Fruit fly (Drosophila melanogaster): ENCODE measurements around the gene CG2656.
A peak's percentile ranks its signal among the peaks of the same experiment; 100 is the strongest.

The CG2656 gene

dm6 chr3R:7124109-7124639 is 20.4 kb upstream of the CG2656 start, which contains the start of the genes Alh and CG10098 (continued):
- peak; percentile 87 for TF ChIP-seq CG8944 (GFP tag; optimal IDR thresholded peaks at IDR 0.05)
- TF ChIP-seq Fer1 (GFP tag; optimal IDR thresholded peaks at IDR 0.05) = peak; percentile 45
- TF ChIP-seq CG11456 (GFP tag; IDR thresholded peaks at IDR 0.05) = peak; percentile 87
- no peak for TF ChIP-seq odd (GFP tag; optimal IDR thresholded peaks at IDR 0.05)
- peak; percentile 95 for TF ChIP-seq mam (GFP tag; optimal IDR thresholded peaks at IDR 0.05)
- TF ChIP-seq CG11504 (tag; optimal IDR thresholded peaks at IDR 0.05) = peak; percentile 80
- TF ChIP-seq Hr78 (GFP tag; optimal IDR thresholded peaks at IDR 0.05) = peak in 1 of 2 experiments; percentile 53
- peak; percentile 75 for TF ChIP-seq CG10147 (GFP tag; optimal IDR thresholded peaks at IDR 0.05)
- peak; percentile 91 for TF ChIP-seq dpn (GFP tag; optimal IDR thresholded peaks at IDR 0.05)
- TF ChIP-seq Ravus (GFP tag; IDR thresholded peaks at IDR 0.05) = peak; percentile 52
- peak; percentile 64 for TF ChIP-seq Bdp1 (GFP tag; optimal IDR thresholded peaks at IDR 0.05)
- peak; percentile 71 for TF ChIP-seq Usf (GFP tag; optimal IDR thresholded peaks at IDR 0.05)
- peak; percentile 70 for TF ChIP-seq CG17385 (GFP tag; optimal IDR thresholded peaks at IDR 0.05)
- TF ChIP-seq en (GFP tag; optimal IDR thresholded peaks at IDR 0.05) = peak; percentile 55
- peak; percentile 69 for TF ChIP-seq Bgb (GFP tag; IDR thresholded peaks at IDR 0.05; ENCODE audit: partially characterized antibody)
- peak; percentile 81 for TF ChIP-seq dysf (GFP tag; IDR thresholded peaks at IDR 0.05)
- TF ChIP-seq Sin3A (optimal IDR thresholded peaks at IDR 0.05) = peak; percentile 90
- TF ChIP-seq CG6813 (GFP tag; optimal IDR thresholded peaks at IDR 0.05) = peak; percentile 10
- TF ChIP-seq CG5245 (GFP tag; optimal IDR thresholded peaks at IDR 0.05) = peak; percentile 68
- peak; percentile 86 for TF ChIP-seq sug (tag; optimal IDR thresholded peaks at IDR 0.05)
- TF ChIP-seq CG1529 (GFP tag; optimal IDR thresholded peaks at IDR 0.05) = peak; percentile 62
- peak; percentile 5 for TF ChIP-seq TFAM (GFP tag; optimal IDR thresholded peaks at IDR 0.05)
- peak; percentile 55 for TF ChIP-seq CG1603 (tag; optimal IDR thresholded peaks at IDR 0.05)
- peak; percentile 75 for TF ChIP-seq Hmx (GFP tag; optimal IDR thresholded peaks at IDR 0.05)
- TF ChIP-seq Bteb2 (GFP tag; optimal IDR thresholded peaks at IDR 0.05) = peak; percentile 74
- TF ChIP-seq CG3847 (GFP tag; IDR thresholded peaks at IDR 0.05) = peak; percentile 82
- no peak for TF ChIP-seq sqz (GFP tag; optimal IDR thresholded peaks at IDR 0.05)
- TF ChIP-seq Awh (GFP tag; IDR thresholded peaks at IDR 0.05) = peak; percentile 59
- TF ChIP-seq toy (GFP tag; IDR thresholded peaks at IDR 0.05) = 0 out of 2 replicates have a peak, but pooled peaks have one; percentile 45
- TF ChIP-seq mld (GFP tag; IDR thresholded peaks at IDR 0.05; ENCODE audit: partially characterized antibody) = no peak; the same call in 2 of the 3 replicates
- TF ChIP-seq CG7556 (GFP tag; optimal IDR thresholded peaks at IDR 0.05) = peak; percentile 69
- peak; percentile 93 for TF ChIP-seq Xbp1 (GFP tag; optimal IDR thresholded peaks at IDR 0.05)
- TF ChIP-seq vvl (GFP tag; IDR thresholded peaks at IDR 0.05) = peak; percentile 73; the same call in 1 of the 2 replicates
- peak; percentile 90 for TF ChIP-seq jumu (GFP tag; optimal IDR thresholded peaks at IDR 0.05)
- peak; percentile 82 for TF ChIP-seq NC2α (GFP tag; optimal IDR thresholded peaks at IDR 0.05)
- no peak for TF ChIP-seq nom (GFP tag; optimal IDR thresholded peaks at IDR 0.05)
- TF ChIP-seq CG18011 (GFP tag; optimal IDR thresholded peaks at IDR 0.05) = peak; percentile 67
- peak; percentile 78 for TF ChIP-seq trem (tag; optimal IDR thresholded peaks at IDR 0.05)
- TF ChIP-seq CkIIα-i1 (GFP tag; IDR thresholded peaks at IDR 0.05) = no peak
- TF ChIP-seq rib (GFP tag; IDR thresholded peaks at IDR 0.05) = peak; percentile 50; the same call in 1 of the 2 replicates
- TF ChIP-seq Mes4 (GFP tag; optimal IDR thresholded peaks at IDR 0.05) = peak; percentile 59
- TF ChIP-seq seq (GFP tag; IDR thresholded peaks at IDR 0.05) = no peak
- TF ChIP-seq vnd (GFP tag; IDR thresholded peaks at IDR 0.05; ENCODE audit: partially characterized antibody) = peak; percentile 71
- TF ChIP-seq wor (GFP tag; IDR thresholded peaks at IDR 0.05) = 0 out of 2 replicates have a peak, but pooled peaks have one; percentile 12
- TF ChIP-seq Myb (GFP tag; optimal IDR thresholded peaks at IDR 0.05) = peak; percentile 76
- no peak; the same call in 1 of the 2 replicates for TF ChIP-seq Drgx (GFP tag; IDR thresholded peaks at IDR 0.05)
- TF ChIP-seq Six4 (GFP tag; optimal IDR thresholded peaks at IDR 0.05) = peak; percentile 70
- no peak for TF ChIP-seq nerfin-1 (tag; optimal IDR thresholded peaks at IDR 0.05)
- peak; percentile 69 for TF ChIP-seq H2.0 (GFP tag; IDR thresholded peaks at IDR 0.05)
- peak; percentile 36; the same call in 1 of the 3 replicates for TF ChIP-seq CG6175 (GFP tag; IDR thresholded peaks at IDR 0.05)
